Fruit fly (Drosophila melanogaster) whole organism, prepupa: ENCODE data around the gene RSG7.
A peak's percentile ranks its signal among the peaks of the same experiment; 100 is the strongest.

Experiments
- Sox102F ChIP-seq: fragments of 200-800 bp; sonication (Bioruptor generic); optimal IDR thresholded peaks from 2 replicates; lab custom pipeline; 2016; ENCODE audit warnings: missing biosample characterization, mild to moderate bottlenecking, missing genetic modification characterization
- cyc ChIP-seq: fragments of 200-800 bp; sonication (Bioruptor generic); optimal IDR thresholded peaks from 3 replicates; lab custom pipeline; 2016; ENCODE audit warnings: missing biosample characterization, missing genetic modification characterization
- pdm3 ChIP-seq: fragments of 200-800 bp; sonication (Bioruptor generic); optimal IDR thresholded peaks from 3 replicates; lab custom pipeline; 2016; ENCODE audit warnings: missing biosample characterization, missing genetic modification characterization

dm6 chrX:16829439-16830028 is 14.7 kb downstream of the RSG7 start:
- TF ChIP-seq pdm3 (peak; percentile 53), cyc (GFP tag; lab: Kevin White, UChicago) (no peak), Sox102F (GFP tag; lab: Kevin White, UChicago) (no peak)
